Fruit fly (Drosophila melanogaster) whole organism, embryonic: ENCODE data around the gene Tim17b2.

Source experiments
- Awh ChIP-seq: fragments of 200-800 bp; sonication (Bioruptor generic); IDR thresholded peaks from 2 replicates; pipeline ENCODE4, ENCODE4 v1.3.6; 2022; ENCODE audit warnings: missing biosample characterization, missing genetic modification characterization
- CG10147 ChIP-seq: fragments of 200-800 bp; sonication (Bioruptor generic); optimal IDR thresholded peaks from 2 replicates; lab custom pipeline; 2019; ENCODE audit warnings: missing biosample characterization, mild to moderate bottlenecking, missing genetic modification characterization, moderate library complexity
- CG1024 ChIP-seq: fragments of 200-800 bp; sonication (Bioruptor generic); IDR thresholded peaks from 2 replicates; pipeline ENCODE4 v1.3.6; 2022; ENCODE audit warnings: missing biosample characterization, missing genetic modification characterization
- CG11398 ChIP-seq: fragments of 200-800 bp; sonication (Bioruptor generic); optimal IDR thresholded peaks from 2 replicates; lab custom pipeline; 2016; ENCODE audit warnings: missing biosample characterization, missing genetic modification characterization
- CG11695 ChIP-seq: fragments of 200-800 bp; sonication (Bioruptor generic); IDR thresholded peaks from 3 replicates; pipeline ENCODE4 v1.3.6; 2022; ENCODE audit warnings: missing biosample characterization, missing genetic modification characterization
- CG12219 ChIP-seq: fragments of 200-800 bp; sonication (Bioruptor generic); optimal IDR thresholded peaks from 3 replicates; lab custom pipeline; 2018; ENCODE audit warnings: missing biosample characterization, mild to moderate bottlenecking, missing genetic modification characterization
- CG13624 ChIP-seq: fragments of 200-800 bp; sonication (Bioruptor generic); optimal IDR thresholded peaks from 2 replicates; lab custom pipeline; 2016; ENCODE audit warnings: missing biosample characterization, missing genetic modification characterization
- CG14710 ChIP-seq: fragments of 200-800 bp; sonication (Bioruptor generic); optimal IDR thresholded peaks from 3 replicates; lab custom pipeline; 2019; ENCODE audit warnings: missing biosample characterization, mild to moderate bottlenecking, missing genetic modification characterization, moderate library complexity
- CG18011 ChIP-seq: fragments of 200-800 bp; sonication (Bioruptor generic); optimal IDR thresholded peaks from 2 replicates; lab custom pipeline; 2017; ENCODE audit warnings: missing biosample characterization, missing genetic modification characterization, mild to moderate bottlenecking, moderate library complexity, missing genotype
- CG18262 ChIP-seq: fragments of 200-800 bp; optimal IDR thresholded peaks from 3 replicates; lab custom pipeline; 2019; ENCODE audit warnings: missing biosample characterization, mild to moderate bottlenecking, missing genetic modification characterization, moderate library complexity
- CG33213 ChIP-seq: fragments of 200-800 bp; sonication (Bioruptor generic); optimal IDR thresholded peaks from 3 replicates; lab custom pipeline; 2016; ENCODE audit warnings: missing biosample characterization, missing genetic modification characterization
- CG6654 ChIP-seq: fragments of 200-800 bp; sonication (Bioruptor generic); optimal IDR thresholded peaks from 2 replicates; lab custom pipeline; 2017; ENCODE audit warnings: missing biosample characterization, mild to moderate bottlenecking, missing genetic modification characterization
- CG6765 ChIP-seq: fragments of 200-800 bp; sonication (Bioruptor generic); optimal IDR thresholded peaks from 3 replicates; lab custom pipeline; 2017; ENCODE audit warnings: missing biosample characterization, mild to moderate bottlenecking, missing genetic modification characterization
- CG8924 ChIP-seq: fragments of 200-800 bp; optimal IDR thresholded peaks from 3 replicates; lab custom pipeline; 2019; ENCODE audit warnings: missing biosample characterization, mild to moderate bottlenecking, missing genetic modification characterization, moderate library complexity
- Doc2 ChIP-seq: fragments of 200-800 bp; sonication (Bioruptor generic); IDR thresholded peaks from 2 replicates; pipeline ENCODE4 v1.3.6; 2022; ENCODE audit warnings: missing biosample characterization, missing genetic modification characterization
- GATAe ChIP-seq: fragments of 200-800 bp; sonication (Bioruptor generic); conservative IDR thresholded peaks from 2 replicates; pipeline ENCODE4 v1.3.6; 2022; ENCODE audit warnings: missing biosample characterization, missing genetic modification characterization
- Gug ChIP-seq: fragments of 200-800 bp; sonication (Bioruptor generic); IDR thresholded peaks from 4 replicates; pipeline ENCODE4 v1.3.6; 2022; ENCODE audit warnings: missing biosample characterization, missing genetic modification characterization
- Hr51 ChIP-seq, 2 experiments: fragments of 200-800 bp; sonication (Bioruptor generic); optimal IDR thresholded peaks; 2 replicates in 1 of 2; 3 replicates in 1 of 2; lab custom pipeline; 2016 to 2018; ENCODE audit warnings: missing biosample characterization in 2 of 2, missing genetic modification characterization in 2 of 2, mild to moderate bottlenecking in 1 of 2, moderate library complexity in 1 of 2
- Lim3 ChIP-seq: fragments of 200-800 bp; sonication (Bioruptor generic); IDR thresholded peaks from 2 replicates; pipeline ENCODE4 v1.3.6; 2022; ENCODE audit warnings: missing biosample characterization, missing genetic modification characterization
- Med ChIP-seq: fragments of 200-800 bp; sonication (Bioruptor generic); peaks from one replicate; lab custom pipeline; 2016; ENCODE audit warnings: missing biosample characterization, missing genetic modification characterization, mild to moderate bottlenecking, inconsistent platforms, moderate library complexity
- Mes4 ChIP-seq: fragments of 200-800 bp; sonication (Bioruptor generic); optimal IDR thresholded peaks from 2 replicates; lab custom pipeline; 2016; ENCODE audit warnings: missing biosample characterization, missing genetic modification characterization
- NC2α ChIP-seq: fragments of 200-800 bp; sonication (Bioruptor generic); optimal IDR thresholded peaks from 2 replicates; lab custom pipeline; 2016; ENCODE audit warnings: missing biosample characterization, missing genetic modification characterization
- Optix ChIP-seq: fragments of 200-800 bp; sonication (Bioruptor generic); IDR thresholded peaks from 3 replicates; pipeline ENCODE4 v1.3.6; 2022; ENCODE audit warnings: missing biosample characterization, missing genetic modification characterization
- PHDP ChIP-seq: fragments of 200-800 bp; sonication (Bioruptor generic); optimal IDR thresholded peaks from 3 replicates; lab custom pipeline; 2018; ENCODE audit warnings: missing biosample characterization, mild to moderate bottlenecking, missing genetic modification characterization, moderate library complexity
- Pdp1 ChIP-seq, 2 experiments: fragments of 200-800 bp; sonication (Bioruptor generic); optimal IDR thresholded peaks; 3 replicates each; lab custom pipeline; 2016; ENCODE audit warnings: missing biosample characterization in 2 of 2, missing genetic modification characterization in 2 of 2, mild to moderate bottlenecking in 1 of 2, moderate library complexity in 1 of 2
- Rx ChIP-seq: fragments of 200-800 bp; sonication (Bioruptor generic); IDR thresholded peaks from 2 replicates; pipeline ENCODE4 v1.3.6; 2022; ENCODE audit warnings: missing biosample characterization, missing genetic modification characterization
- ap ChIP-seq: fragments of 200-800 bp; sonication (Bioruptor generic); IDR thresholded peaks from 2 replicates; pipeline ENCODE4 v1.3.6; 2022; ENCODE audit warnings: missing biosample characterization, missing genetic modification characterization
- ase ChIP-seq: fragments of 200-800 bp; sonication (Bioruptor generic); IDR thresholded peaks from 3 replicates; pipeline ENCODE4 v1.3.6; 2022; ENCODE audit warnings: missing biosample characterization, missing genetic modification characterization
- chm ChIP-seq: fragments of 200-800 bp; sonication (Bioruptor generic); IDR thresholded peaks from 2 replicates; pipeline ENCODE4 v1.3.6; 2022; ENCODE audit warnings: missing biosample characterization, missing genetic modification characterization
- chn ChIP-seq: fragments of 200-800 bp; sonication (Bioruptor generic); optimal IDR thresholded peaks from 2 replicates; lab custom pipeline; 2016; ENCODE audit warnings: missing biosample characterization, missing genetic modification characterization
- da ChIP-seq: fragments of 200-800 bp; sonication (Bioruptor generic); optimal IDR thresholded peaks from 2 replicates; lab custom pipeline; 2016; ENCODE audit warnings: missing biosample characterization, missing genetic modification characterization
- eve ChIP-seq, 2 experiments: fragments of >200 bp; optimal IDR thresholded peaks; 2 replicates each; lab custom pipeline; 2017; ENCODE audit warnings: missing biosample characterization in 2 of 2, missing genetic modification characterization in 2 of 2
- exex ChIP-seq: fragments of 200-800 bp; sonication (Bioruptor generic); optimal IDR thresholded peaks from 4 replicates; lab custom pipeline; 2018; ENCODE audit warnings: missing biosample characterization, mild to moderate bottlenecking, missing genetic modification characterization, moderate library complexity
- fd3F ChIP-seq: fragments of 200-800 bp; sonication (Bioruptor generic); optimal IDR thresholded peaks from 2 replicates; lab custom pipeline; 2018; ENCODE audit warnings: missing biosample characterization, mild to moderate bottlenecking, missing genetic modification characterization, moderate library complexity
- gcm2 ChIP-seq: fragments of 200-800 bp; sonication (Bioruptor generic); optimal IDR thresholded peaks from 2 replicates; lab custom pipeline; 2016; ENCODE audit warnings: missing biosample characterization, missing genetic modification characterization
- ham ChIP-seq: fragments of 200-800 bp; sonication (Bioruptor generic); IDR thresholded peaks from 2 replicates; pipeline ENCODE4 v1.3.6; 2022; ENCODE audit warnings: missing biosample characterization, missing genetic modification characterization
- jumu ChIP-seq: fragments of 200-800 bp; sonication (Bioruptor generic); optimal IDR thresholded peaks from 3 replicates; lab custom pipeline; 2016; ENCODE audit warnings: missing biosample characterization, missing genetic modification characterization
- klu ChIP-seq: fragments of 200-800 bp; sonication (Bioruptor generic); IDR thresholded peaks from 2 replicates; pipeline ENCODE4 v1.3.6; 2022; ENCODE audit warnings: missing biosample characterization, missing genetic modification characterization
- lbe ChIP-seq: fragments of 200-800 bp; sonication (Bioruptor generic); optimal IDR thresholded peaks from 2 replicates; lab custom pipeline; 2016; ENCODE audit warnings: missing biosample characterization, mild to moderate bottlenecking, missing genetic modification characterization
- lilli ChIP-seq: fragments of 200-800 bp; sonication (Bioruptor generic); optimal IDR thresholded peaks from 3 replicates; lab custom pipeline; 2016; ENCODE audit warnings: missing biosample characterization, missing genetic modification characterization
- nom ChIP-seq: fragments of 200-800 bp; sonication (Bioruptor generic); optimal IDR thresholded peaks from 2 replicates; lab custom pipeline; 2017; ENCODE audit warnings: missing biosample characterization, missing genetic modification characterization, mild to moderate bottlenecking, moderate library complexity, missing genetic modification reagents
- oc ChIP-seq: fragments of 200-800 bp; sonication (Bioruptor generic); optimal IDR thresholded peaks from 2 replicates; lab custom pipeline; 2018; ENCODE audit warnings: missing biosample characterization, mild to moderate bottlenecking, missing genetic modification characterization, moderate library complexity
- prd ChIP-seq, 3 experiments: fragments of >200 bp in 2 of 3; fragments of 200-800 bp in 1 of 3; sonication (Bioruptor generic) in 1 of 3; optimal IDR thresholded peaks in 2 of 3; IDR thresholded peaks in 1 of 3; 2 replicates in 2 of 3; 3 replicates in 1 of 3; pipeline versions ENCODE4 v1.3.6 to Lab custom; 2017 to 2022; ENCODE audit warnings: missing biosample characterization in 1 of 3, missing genetic modification characterization in 1 of 3
- salm ChIP-seq: fragments of 200-800 bp; sonication (Bioruptor generic); optimal IDR thresholded peaks from 2 replicates; lab custom pipeline; 2018; ENCODE audit warnings: missing biosample characterization, mild to moderate bottlenecking, missing genetic modification characterization
- sisA ChIP-seq: fragments of 200-800 bp; sonication (Bioruptor generic); IDR thresholded peaks from 2 replicates; pipeline ENCODE4 v1.3.6; 2022; ENCODE audit warnings: missing biosample characterization, missing genetic modification characterization
- stwl ChIP-seq: fragments of 200-800 bp; sonication (Bioruptor generic); optimal IDR thresholded peaks from 3 replicates; lab custom pipeline; 2018; ENCODE audit warnings: missing biosample characterization, mild to moderate bottlenecking, missing genetic modification characterization, moderate library complexity
- tio ChIP-seq: fragments of 200-800 bp; sonication (Bioruptor generic); optimal IDR thresholded peaks from 2 replicates; lab custom pipeline; 2017; ENCODE audit warnings: missing biosample characterization, missing genetic modification characterization, inconsistent platforms
- vfl ChIP-seq: fragments of 200-800 bp; sonication (Bioruptor generic); optimal IDR thresholded peaks from 2 replicates; lab custom pipeline; 2016; ENCODE audit warnings: missing biosample characterization, missing genetic modification characterization
- zfh1 ChIP-seq: fragments of 200-800 bp; sonication (Bioruptor generic); IDR thresholded peaks from 3 replicates; pipeline ENCODE4 v1.3.6; 2022; ENCODE audit warnings: missing biosample characterization, missing genetic modification characterization

Tim17b2 gene

dm6 chr2L:15498885-15499696, 14.6 kb downstream of the Tim17b2 start, which contains the start of gene lace (continued):
- TF ChIP-seq CG6765 (GFP tag; lab: Kevin White, UChicago): peak; percentile 70
- peak; percentile 37 for TF ChIP-seq CG18262
- no peak for TF ChIP-seq nom
- TF ChIP-seq tio (GFP tag; lab: Kevin White, UChicago): peak; percentile 71
- TF ChIP-seq Hr51 (GFP tag; optimal IDR thresholded peaks at IDR 0.05; lab: Kevin White, UChicago): peak; percentile 51 to 87
- peak; percentile 53; the same call in 1 of the 2 replicates for TF ChIP-seq Doc2 (GFP tag; lab: Robert Waterston, UW)
- TF ChIP-seq ase (GFP tag; lab: Robert Waterston, UW): peak; percentile 87
- peak; percentile 69 for TF ChIP-seq CG12219 (GFP tag; lab: Kevin White, UChicago)
- TF ChIP-seq Med (GFP tag; lab: Kevin White, UChicago): peak; percentile 99
- TF ChIP-seq oc (tag; lab: Kevin White, UChicago): peak; percentile 65
- TF ChIP-seq PHDP (tag; lab: Kevin White, UChicago): peak; percentile 79
- peak; percentile 28 for TF ChIP-seq gcm2 (GFP tag; lab: Kevin White, UChicago)
- peak; percentile 90 for TF ChIP-seq da (GFP tag; lab: Kevin White, UChicago)
- TF ChIP-seq salm (tag; lab: Kevin White, UChicago): peak; percentile 4
- TF ChIP-seq CG6654 (GFP tag; lab: Kevin White, UChicago): peak; percentile 49
- TF ChIP-seq vfl (GFP tag; lab: Kevin White, UChicago): peak; percentile 74
- peak; percentile 56 for TF ChIP-seq lbe (GFP tag; lab: Kevin White, UChicago)
- no peak for TF ChIP-seq GATAe (GFP tag; lab: Robert Waterston, UW)
- peak; percentile 65 for TF ChIP-seq ap (GFP tag; lab: Robert Waterston, UW)
- no peak for TF ChIP-seq prd (optimal IDR thresholded peaks at IDR 0.05; lab: Kevin White, UChicago)
- TF ChIP-seq prd (GFP tag; IDR thresholded peaks at IDR 0.05; lab: Robert Waterston, UW): peak; percentile 53
- TF ChIP-seq eve (GFP tag; optimal IDR thresholded peaks at IDR 0.05; lab: Kevin White, UChicago): no peak
- TF ChIP-seq CG18011 (GFP tag; lab: Kevin White, UChicago): peak; percentile 70
- peak; percentile 42 for TF ChIP-seq jumu
- TF ChIP-seq exex (tag; lab: Kevin White, UChicago): peak; percentile 56
- peak; percentile 83 for TF ChIP-seq CG14710 (tag; lab: Kevin White, UChicago)
- TF ChIP-seq CG11695 (GFP tag; lab: Robert Waterston, UW): no peak
- peak; percentile 85 for TF ChIP-seq Rx
- TF ChIP-seq Optix (GFP tag; lab: Robert Waterston, UW): peak; percentile 74
- peak; percentile 97 for TF ChIP-seq stwl (tag; lab: Kevin White, UChicago)
- TF ChIP-seq fd3F (GFP tag; lab: Kevin White, UChicago): peak; percentile 61
- TF ChIP-seq CG33213 (GFP tag; lab: Kevin White, UChicago): peak; percentile 95
- TF ChIP-seq CG8924 (tag; lab: Kevin White, UChicago): peak; percentile 28
- TF ChIP-seq CG10147: peak; percentile 60
- TF ChIP-seq Pdp1 (GFP tag; optimal IDR thresholded peaks at IDR 0.05; lab: Kevin White, UChicago): peak; percentile 76 to 77
- TF ChIP-seq CG1024 (GFP tag; lab: Robert Waterston, UW): peak; percentile 71
- TF ChIP-seq Gug: peak; percentile 49; the same call in 2 of the 4 replicates
- TF ChIP-seq zfh1 (GFP tag; lab: Robert Waterston, UW): peak; percentile 91
- no peak for TF ChIP-seq Lim3
- peak; percentile 67 for TF ChIP-seq lilli (GFP tag; lab: Kevin White, UChicago)
- peak; percentile 83 for TF ChIP-seq chm (GFP tag; lab: Robert Waterston, UW)
- TF ChIP-seq Mes4 (GFP tag; lab: Kevin White, UChicago): peak; percentile 91
- peak; percentile 74 for TF ChIP-seq NC2α
- TF ChIP-seq CG13624 (GFP tag; lab: Kevin White, UChicago): peak; percentile 86
- TF ChIP-seq klu (GFP tag; lab: Robert Waterston, UW): peak; percentile 55
- peak; percentile 76 for TF ChIP-seq CG11398
- peak; percentile 74 for TF ChIP-seq Awh (GFP tag; lab: Robert Waterston, UW)
- TF ChIP-seq ham (GFP tag; lab: Robert Waterston, UW): peak; percentile 76
- peak; percentile 80 for TF ChIP-seq chn (GFP tag; lab: Kevin White, UChicago)
- peak; percentile 79 for TF ChIP-seq sisA (GFP tag; lab: Robert Waterston, UW)
